Worm (Caenorhabditis elegans) whole organism, L4 larva: ENCODE data around the gene mpz-6.

Experiments
- F10B5.3 ChIP-seq: sonication (generic microtip); optimal IDR thresholded peaks from 2 replicates; lab custom pipeline; 2016; ENCODE audit warnings: mild to moderate bottlenecking, missing genetic modification characterization, missing compliant biosample characterization
- F49E8.2 ChIP-seq: sonication (generic microtip); optimal IDR thresholded peaks from 2 replicates; lab custom pipeline; 2016; ENCODE audit warnings: missing compliant biosample characterization, mild to moderate bottlenecking, missing genetic modification characterization, borderline replicate concordance
- T20F7.1 ChIP-seq: fragments of 200-800 bp; sonication (Bioruptor generic); optimal IDR thresholded peaks from 2 replicates; lab custom pipeline; 2018; ENCODE audit warnings: mild to moderate bottlenecking, missing genetic modification characterization, missing compliant biosample characterization
- ZK337.2 ChIP-seq: fragments of 200-800 bp; sonication (Bioruptor generic); IDR thresholded peaks from 2 replicates; pipeline ENCODE4 v1.3.6; 2022; ENCODE audit warnings: missing genetic modification reagents, missing genetic modification characterization, missing compliant biosample characterization
- aly-2 ChIP-seq: sonication (generic microtip); optimal IDR thresholded peaks from 2 replicates; lab custom pipeline; 2018; ENCODE audit warnings: missing biosample characterization, missing genetic modification characterization
- ceh-28 ChIP-seq: fragments of 150-350 bp; optimal IDR thresholded peaks from 2 replicates; lab custom pipeline; 2014; ENCODE audit warnings: missing biosample characterization, missing genetic modification reagents, missing genetic modification characterization
- ceh-44 ChIP-seq: fragments of 200-800 bp; sonication (Bioruptor generic); IDR thresholded peaks from 2 replicates; pipeline ENCODE4 v1.3.6; 2022; ENCODE audit warnings: missing genetic modification reagents, missing genetic modification characterization, missing compliant biosample characterization
- ceh-62 ChIP-seq: sonication (generic microtip); optimal IDR thresholded peaks from 2 replicates; lab custom pipeline; 2017; ENCODE audit warnings: missing biosample characterization, missing genetic modification characterization
- ces-1 ChIP-seq: fragments of 150-350 bp; sonication (generic microtip); optimal IDR thresholded peaks from 4 replicates; lab custom pipeline; 2014; ENCODE audit warnings: missing biosample characterization, missing genetic modification reagents, missing genetic modification characterization
- cey-2 ChIP-seq: sonication (generic microtip); optimal IDR thresholded peaks from 3 replicates; lab custom pipeline; 2017; ENCODE audit warnings: missing genetic modification characterization, mild to moderate bottlenecking, missing compliant biosample characterization, antibody characterized with exemption, borderline replicate concordance; ENCODE audit not compliant: insufficient read depth
- dve-1 ChIP-seq: sonication (generic microtip); optimal IDR thresholded peaks from 2 replicates; lab custom pipeline; 2017; ENCODE audit warnings: antibody characterized with exemption, mild to moderate bottlenecking, missing genetic modification characterization, missing compliant biosample characterization; ENCODE audit not compliant: insufficient read depth
- fkh-10 ChIP-seq: fragments of 150-350 bp; optimal IDR thresholded peaks from 2 replicates; lab custom pipeline; 2014; ENCODE audit warnings: missing biosample characterization, missing genetic modification reagents, missing genetic modification characterization
- hlh-30 ChIP-seq: sonication (generic microtip); optimal IDR thresholded peaks from 2 replicates; lab custom pipeline; 2017; ENCODE audit warnings: antibody characterized with exemption, mild to moderate bottlenecking, missing genetic modification characterization, missing compliant biosample characterization; ENCODE audit not compliant: insufficient read depth
- lin-1 ChIP-seq: fragments of 200-800 bp; sonication (Bioruptor generic); IDR thresholded peaks from 2 replicates; pipeline ENCODE4 v1.3.6; 2022; ENCODE audit warnings: missing genetic modification reagents, missing genetic modification characterization, missing compliant biosample characterization
- lin-13 ChIP-seq: fragments of 150-350 bp; optimal IDR thresholded peaks from 2 replicates; lab custom pipeline; 2014; ENCODE audit warnings: missing biosample characterization, missing genetic modification reagents, missing genetic modification characterization
- lin-15B ChIP-seq: fragments of 150-350 bp; sonication (generic microtip); optimal IDR thresholded peaks from 3 replicates; lab custom pipeline; 2014; ENCODE audit warnings: missing biosample characterization, missing genetic modification characterization
- mdl-1 ChIP-seq, 2 experiments: fragments of 150-350 bp in 1 of 2; sonication (generic microtip) in 1 of 2; optimal IDR thresholded peaks; 2 replicates each; lab custom pipeline; 2014 to 2017; ENCODE audit warnings: missing biosample characterization in 2 of 2, missing genetic modification characterization in 2 of 2
- mep-1 ChIP-seq: fragments of 150-350 bp; sonication (generic microtip); optimal IDR thresholded peaks from 3 replicates; lab custom pipeline; 2014; ENCODE audit warnings: missing biosample characterization, missing genetic modification characterization
- nhr-25 ChIP-seq: sonication (generic microtip); optimal IDR thresholded peaks from 2 replicates; lab custom pipeline; 2017; ENCODE audit warnings: missing genetic modification characterization, mild to moderate bottlenecking, missing compliant biosample characterization, antibody characterized with exemption, moderate library complexity, borderline replicate concordance; ENCODE audit not compliant: insufficient read depth
- nhr-76 ChIP-seq: fragments of 150-350 bp; optimal IDR thresholded peaks from 2 replicates; lab custom pipeline; 2014; ENCODE audit warnings: missing biosample characterization, missing genetic modification characterization
- php-3 ChIP-seq: fragments of 200-800 bp; sonication (Bioruptor generic); IDR thresholded peaks from 2 replicates; pipeline ENCODE4 v1.3.6; 2022; ENCODE audit warnings: missing genetic modification reagents, missing genetic modification characterization, missing compliant biosample characterization
- saeg-2 ChIP-seq: fragments of 200-800 bp; sonication (Bioruptor generic); IDR thresholded peaks from 2 replicates; pipeline ENCODE4 v1.3.6; 2022; ENCODE audit warnings: missing genetic modification reagents, missing genetic modification characterization, missing compliant biosample characterization
- tag-97 ChIP-seq: fragments of 200-800 bp; sonication (Bioruptor generic); IDR thresholded peaks from 2 replicates; pipeline ENCODE4 v1.3.6; 2022; ENCODE audit warnings: missing genetic modification characterization, missing compliant biosample characterization
- tra-1 ChIP-seq: fragments of 200-800 bp; sonication (Bioruptor generic); IDR thresholded peaks from 2 replicates; pipeline ENCODE4 v1.3.6; 2022; ENCODE audit warnings: missing genetic modification reagents, missing genetic modification characterization, missing compliant biosample characterization
- zip-11 ChIP-seq: fragments of 200-800 bp; sonication (Bioruptor generic); IDR thresholded peaks from 2 replicates; pipeline ENCODE4 v1.3.6; 2022; ENCODE audit warnings: missing genetic modification characterization, missing compliant biosample characterization

The mpz-6 gene

ce11 chrII:9356723-9357122 is 50.2 kb downstream of the mpz-6 start (continued):
- TF ChIP-seq cey-2 (tag; lab: Kevin White, UChicago) (no peak), lin-1 (GFP tag; lab: Robert Waterston, UW) (no peak), php-3 (GFP tag; lab: Robert Waterston, UW) (no peak), dve-1 (tag; lab: Kevin White, UChicago) (peak; percentile 16), ceh-62 (no peak), zip-11 (GFP tag; lab: Robert Waterston, UW) (no peak), lin-15B (tag; lab: Kevin White, UChicago) (no peak), nhr-76 (no peak), hlh-30 (tag; lab: Kevin White, UChicago) (peak; percentile 57), mdl-1 (tag; optimal IDR thresholded peaks at IDR 0.05; lab: Kevin White, UChicago) (peak in 1 of 2 experiments; percentile 72), ceh-44 (GFP tag; lab: Robert Waterston, UW) (no peak), aly-2 (tag; lab: Kevin White, UChicago) (no peak), tra-1 (no peak), nhr-25 (peak; percentile 21), lin-13 (GFP tag; lab: Kevin White, UChicago) (no peak), ZK337.2 (no peak), F10B5.3 (no peak), ces-1 (GFP tag; lab: Kevin White, UChicago) (no peak), tag-97 (GFP tag; lab: Robert Waterston, UW) (no peak), ceh-28 (no peak), T20F7.1 (no peak), mep-1 (peak; percentile 67), F49E8.2 (no peak), fkh-10 (no peak), saeg-2 (no peak)
